Worm (Caenorhabditis elegans): ENCODE results near the gene Y37H2C.4.

The Y37H2C.4 gene

DNA sequence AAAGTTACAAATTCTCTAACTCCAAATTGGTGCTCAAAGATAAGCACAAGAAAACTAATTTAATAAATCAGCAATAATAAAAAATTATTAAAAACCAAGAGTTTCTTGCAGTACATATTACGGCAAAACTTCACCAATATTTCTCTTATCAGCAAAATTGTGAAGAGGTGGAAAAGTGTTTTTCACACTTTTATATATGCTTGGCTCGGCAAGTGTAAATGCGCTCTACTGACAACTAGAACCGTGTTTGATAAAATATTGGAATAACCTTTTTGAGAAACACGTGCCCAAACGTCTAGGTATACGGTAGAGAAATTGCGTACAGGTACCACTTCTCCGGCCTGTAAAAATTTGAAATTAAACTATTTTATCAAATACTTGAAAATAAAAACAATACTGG is 29.2 kb upstream of the Y37H2C.4 start, which contains the start of gene R10E8.8:
Gene R10E8.8 (minus strand): TSS at position 343 of the 400 bp plus-strand sequence.
- TF ChIP-seq hmg-1.1 (GFP tag; IDR thresholded peaks at IDR 0.05): no peak
- no peak for TF ChIP-seq daf-12 (tag; optimal IDR thresholded peaks at IDR 0.05)
- TF ChIP-seq lim-7 (GFP tag; IDR thresholded peaks at IDR 0.05): no peak
- peak; percentile 6 for TF ChIP-seq mep-1 (tag; optimal IDR thresholded peaks at IDR 0.05)
- TF ChIP-seq nhr-77 (tag; optimal IDR thresholded peaks at IDR 0.05): peak; percentile 15
- TF ChIP-seq nhr-237 (tag; optimal IDR thresholded peaks at IDR 0.05): no peak
- TF ChIP-seq hif-1 (tag; optimal IDR thresholded peaks at IDR 0.05): no peak
- TF ChIP-seq ZK337.2 (GFP tag; IDR thresholded peaks at IDR 0.05): no peak
- no peak for TF ChIP-seq nhr-11 (tag; optimal IDR thresholded peaks at IDR 0.05)
- no peak for TF ChIP-seq tag-97 (GFP tag; IDR thresholded peaks at IDR 0.05)
- peak; percentile 35 for TF ChIP-seq hlh-11 (tag; optimal IDR thresholded peaks at IDR 0.05)
- TF ChIP-seq lin-38 (GFP tag; IDR thresholded peaks at IDR 0.05): peak; percentile 67
- peak in 1 of 2 experiments; percentile 41 for TF ChIP-seq lsy-2 (tag; optimal IDR thresholded peaks at IDR 0.05)
- TF ChIP-seq lin-1 (GFP tag; IDR thresholded peaks at IDR 0.05): no peak
- TF ChIP-seq pqm-1 (tag; optimal IDR thresholded peaks at IDR 0.05): peak; percentile 77
- TF ChIP-seq mxl-3 (GFP tag; optimal IDR thresholded peaks at IDR 0.05): peak; percentile 9
- TF ChIP-seq snpc-4 (tag; optimal IDR thresholded peaks at IDR 0.05): no peak
- no peak for TF ChIP-seq madf-9 (GFP tag; conservative IDR thresholded peaks at IDR 0.05)
- peak; percentile 68 for TF ChIP-seq nhr-28 (tag; optimal IDR thresholded peaks at IDR 0.05)
- TF ChIP-seq tra-1 (GFP tag; IDR thresholded peaks at IDR 0.05): no peak
- no peak for TF ChIP-seq ces-1 (GFP tag; optimal IDR thresholded peaks at IDR 0.05)
- TF ChIP-seq dve-1 (tag; optimal IDR thresholded peaks at IDR 0.05; ENCODE audit: insufficient read depth): peak; percentile 75
- TF ChIP-seq dmd-6 (GFP tag; IDR thresholded peaks at IDR 0.05): 0 out of 2 replicates have a peak, but pooled peaks have one; percentile 25
- TF ChIP-seq daf-16 (GFP tag; optimal IDR thresholded peaks at IDR 0.05): no peak
- TF ChIP-seq daf-16 (tag; optimal IDR thresholded peaks at IDR 0.05): peak; percentile 81
- TF ChIP-seq T26A8.4 (GFP tag; IDR thresholded peaks at IDR 0.05): no peak
- no peak for TF ChIP-seq egl-43 (GFP tag; IDR thresholded peaks at IDR 0.05)
- TF ChIP-seq nhr-102 (tag; optimal IDR thresholded peaks at IDR 0.05): no peak
- no peak for TF ChIP-seq ztf-7 (tag; optimal IDR thresholded peaks at IDR 0.05)

DNA sequence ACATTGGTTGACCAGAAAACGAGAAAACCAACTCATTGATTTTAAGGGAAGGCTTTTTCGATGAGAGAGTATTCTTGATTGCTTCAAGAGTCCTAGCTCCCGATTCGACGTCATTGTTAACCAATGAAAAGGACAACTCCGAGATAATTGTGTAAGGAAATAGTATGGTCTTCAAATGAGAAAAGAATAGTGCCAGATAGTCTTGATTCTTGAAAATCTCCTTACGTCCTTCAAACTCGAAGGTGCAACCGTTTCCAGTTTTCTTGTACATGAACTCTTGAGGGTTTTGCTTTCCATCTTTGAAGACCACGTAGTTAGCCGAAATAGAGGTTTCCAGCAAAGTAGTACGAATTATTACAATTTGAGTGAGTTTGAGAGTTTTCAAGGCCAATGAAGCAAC is 27.3 kb upstream of the Y37H2C.4 start:
- TF ChIP-seq unc-130 (GFP tag; optimal IDR thresholded peaks at IDR 0.05): no peak
- TF ChIP-seq lir-3 (tag; optimal IDR thresholded peaks at IDR 0.05): no peak
- no peak for TF ChIP-seq Y48G9A.11 (GFP tag; IDR thresholded peaks at IDR 0.05)
- TF ChIP-seq lin-1 (GFP tag; IDR thresholded peaks at IDR 0.05): no peak
- peak in 1 of 2 experiments; percentile 93 for TF ChIP-seq unc-62 (GFP tag; optimal IDR thresholded peaks at IDR 0.05 in 1 of 2)
- TF ChIP-seq unc-62 (tag; optimal IDR thresholded peaks at IDR 0.05): no peak

DNA sequence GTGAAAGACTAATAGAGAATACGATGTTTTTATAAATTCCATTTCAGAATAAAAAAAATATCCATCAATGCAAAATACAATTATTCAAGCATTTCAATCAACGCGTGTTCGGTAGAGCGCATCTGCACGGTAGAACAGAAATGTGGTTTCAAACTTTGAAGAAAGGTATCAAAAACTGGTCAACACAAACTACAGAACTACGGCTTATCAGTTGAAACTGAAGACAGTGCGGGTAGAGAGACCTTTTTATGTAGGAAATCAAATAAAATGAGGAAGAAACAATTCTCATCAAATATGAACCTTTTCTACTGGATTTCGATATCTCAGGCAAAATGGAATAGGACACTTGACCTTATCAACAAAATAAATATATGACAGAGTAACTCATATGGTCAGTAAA is 26.1 kb upstream of the Y37H2C.4 start:
- no peak for TF ChIP-seq gei-8 (GFP tag; optimal IDR thresholded peaks at IDR 0.05)
- peak; percentile 17 for TF ChIP-seq dve-1 (tag; optimal IDR thresholded peaks at IDR 0.05; ENCODE audit: insufficient read depth)
- no peak for TF ChIP-seq D1046.2 (GFP tag; IDR thresholded peaks at IDR 0.05)
- TF ChIP-seq R02D3.7 (tag; optimal IDR thresholded peaks at IDR 0.05): no peak
- no peak for TF ChIP-seq ama-1 (optimal IDR thresholded peaks at IDR 0.05)
- TF ChIP-seq nhr-41 (GFP tag; IDR thresholded peaks at IDR 0.05): no peak
- no peak for TF ChIP-seq lin-39 (tag; optimal IDR thresholded peaks at IDR 0.05)
- TF ChIP-seq lin-1 (GFP tag; IDR thresholded peaks at IDR 0.05): no peak
- TF ChIP-seq daf-8 (GFP tag; IDR thresholded peaks at IDR 0.05): no peak
- no peak for TF ChIP-seq hif-1 (tag; optimal IDR thresholded peaks at IDR 0.05)
- no peak for TF ChIP-seq nhr-111 (GFP tag; optimal IDR thresholded peaks at IDR 0.05)
- TF ChIP-seq fos-1 (tag; optimal IDR thresholded peaks at IDR 0.05): no peak
- no peak for TF ChIP-seq ztf-7 (tag; optimal IDR thresholded peaks at IDR 0.05)
- no peak for TF ChIP-seq duxl-1 (tag; optimal IDR thresholded peaks at IDR 0.05; ENCODE audit: poor library complexity)
- TF ChIP-seq lsy-2 (tag; optimal IDR thresholded peaks at IDR 0.05): no peak
- TF ChIP-seq ceh-82 (tag; optimal IDR thresholded peaks at IDR 0.05): no peak
- TF ChIP-seq nhr-77 (tag; optimal IDR thresholded peaks at IDR 0.05): no peak
- TF ChIP-seq nhr-28 (tag; optimal IDR thresholded peaks at IDR 0.05): peak; percentile 77
- TF ChIP-seq daf-16 (GFP tag; optimal IDR thresholded peaks at IDR 0.05): no peak
- TF ChIP-seq daf-16 (tag; optimal IDR thresholded peaks at IDR 0.05): peak; percentile 28
- TF ChIP-seq nhr-42 (GFP tag; IDR thresholded peaks at IDR 0.05): no peak
- TF ChIP-seq mep-1 (tag; optimal IDR thresholded peaks at IDR 0.05): no peak
- no peak for TF ChIP-seq ceh-44 (GFP tag; IDR thresholded peaks at IDR 0.05)
- TF ChIP-seq aha-1 (tag): peak; percentile 34
- peak; percentile 30 for TF ChIP-seq pqm-1 (tag; optimal IDR thresholded peaks at IDR 0.05)
